Worm (Caenorhabditis elegans) whole organism, early embryonic: Measurements from ENCODE around the gene sel-9.

ENCODE experiments used
- F13C5.2 ChIP-seq: sonication (generic microtip); optimal IDR thresholded peaks from 2 replicates; lab custom pipeline; 2017; ENCODE audit warnings: mild to moderate bottlenecking, missing genetic modification characterization, inconsistent platforms, missing compliant biosample characterization
- aly-1 ChIP-seq: sonication (generic microtip); optimal IDR thresholded peaks from 2 replicates; lab custom pipeline; 2016; ENCODE audit warnings: missing genetic modification characterization, missing compliant biosample characterization
- ama-1 ChIP-seq: fragments of 150-350 bp; optimal IDR thresholded peaks from 2 replicates; lab custom pipeline; 2014
- ceh-36 ChIP-seq: sonication (generic microtip); optimal IDR thresholded peaks from 2 replicates; lab custom pipeline; 2016; ENCODE audit warnings: missing genetic modification characterization, inconsistent platforms, missing compliant biosample characterization
- ets-7 ChIP-seq: sonication (generic microtip); optimal IDR thresholded peaks from 2 replicates; lab custom pipeline; 2016; ENCODE audit warnings: missing genotype, missing genetic modification characterization, missing compliant biosample characterization
- flt-1 ChIP-seq: fragments of 200-800 bp; sonication (Bioruptor generic); IDR thresholded peaks from 2 replicates; pipeline ENCODE4 v1.3.6; 2022; ENCODE audit warnings: missing genetic modification characterization, missing compliant biosample characterization
- hmbx-1 ChIP-seq: sonication (generic microtip); optimal IDR thresholded peaks from 2 replicates; lab custom pipeline; 2016; ENCODE audit warnings: mild to moderate bottlenecking, missing genetic modification characterization, missing compliant biosample characterization
- hmg-4 ChIP-seq: fragments of 200-800 bp; sonication (Bioruptor generic); optimal IDR thresholded peaks from 2 replicates; lab custom pipeline; 2018; ENCODE audit warnings: mild to moderate bottlenecking, missing genetic modification characterization, missing compliant biosample characterization
- hnd-1 ChIP-seq: sonication (generic microtip); optimal IDR thresholded peaks from 2 replicates; lab custom pipeline; 2016; ENCODE audit warnings: missing genetic modification characterization, missing compliant biosample characterization
- pes-1 ChIP-seq: fragments of 200-800 bp; sonication (Bioruptor generic); IDR thresholded peaks from 2 replicates; pipeline ENCODE4 v1.3.6; 2022; ENCODE audit warnings: missing genetic modification reagents, missing genetic modification characterization, missing compliant biosample characterization
- scrt-1 ChIP-seq: fragments of 200-800 bp; sonication (Bioruptor generic); IDR thresholded peaks from 2 replicates; pipeline ENCODE4 v1.3.6; 2022; ENCODE audit warnings: missing genetic modification characterization, missing compliant biosample characterization
- sea-1 ChIP-seq: fragments of 200-800 bp; sonication (Bioruptor generic); conservative IDR thresholded peaks from 2 replicates; pipeline ENCODE4 v1.3.6; 2022; ENCODE audit warnings: missing genetic modification characterization, missing compliant biosample characterization
- tra-4 ChIP-seq: sonication (generic microtip); optimal IDR thresholded peaks from 2 replicates; lab custom pipeline; 2017; ENCODE audit warnings: missing genetic modification characterization, missing compliant biosample characterization

DNA sequence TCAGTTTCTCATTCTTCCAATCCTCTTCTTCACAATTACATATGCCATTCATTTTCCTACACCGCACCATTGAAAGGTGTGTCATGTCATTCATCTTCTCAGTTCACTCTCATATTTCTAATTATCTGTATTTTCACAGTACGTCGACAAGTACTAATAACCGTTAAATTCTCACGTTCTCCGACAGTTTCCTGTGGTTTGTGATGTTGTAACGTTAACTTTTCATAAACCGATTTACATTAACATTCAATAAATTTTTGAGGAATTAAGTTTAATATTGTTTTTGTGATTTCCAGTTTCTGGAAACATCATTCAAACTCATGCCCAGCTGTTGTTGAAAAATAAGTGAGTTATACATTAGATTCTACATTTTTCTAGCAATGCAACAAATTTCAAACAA is 32.0 kb upstream of the sel-9 start, which contains the start of gene tmd-2:
- TF ChIP-seq flt-1 (GFP tag; lab: Robert Waterston, UW) (no peak), ets-7 (no peak), ama-1 (lab: Kevin White, UChicago) (no peak), tra-4 (tag; lab: Kevin White, UChicago) (no peak), ceh-36 (tag; lab: Kevin White, UChicago) (no peak), aly-1 (no peak), sea-1 (GFP tag; lab: Robert Waterston, UW) (no peak), hmbx-1 (tag; lab: Kevin White, UChicago) (no peak), F13C5.2 (tag; lab: Kevin White, UChicago) (no peak), pes-1 (no peak), hmg-4 (no peak), hnd-1 (tag; lab: Kevin White, UChicago) (no peak), scrt-1 (GFP tag; lab: Robert Waterston, UW) (no peak)
